Worm (Caenorhabditis elegans): ENCODE measurements around the gene rol-8.

DNA sequence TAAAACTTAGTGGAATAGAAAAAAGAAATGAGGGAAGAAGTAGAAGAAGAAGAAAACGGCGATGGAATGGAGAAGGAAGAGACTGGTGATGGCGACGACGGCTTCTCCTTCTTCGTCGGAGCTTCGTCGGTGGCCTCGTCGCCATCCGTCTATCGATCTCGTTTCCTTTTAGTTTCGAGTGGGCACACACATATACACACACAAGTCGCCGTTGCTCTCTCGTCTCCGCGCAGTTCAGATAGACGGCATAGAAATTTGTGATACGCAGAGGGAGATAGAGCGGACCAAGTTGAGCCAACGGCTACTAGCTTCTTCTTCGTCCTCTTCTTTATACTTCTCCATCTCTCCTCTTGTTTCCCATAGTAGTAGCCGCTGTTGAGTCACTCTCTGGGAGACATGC lies 49.3 kb downstream of the rol-8 start:
- peak; percentile 26 for TF ChIP-seq hmg-4 (GFP tag; optimal IDR thresholded peaks at IDR 0.05)
- TF ChIP-seq ceh-36 (tag; optimal IDR thresholded peaks at IDR 0.05), result no peak
- TF ChIP-seq ama-1 (optimal IDR thresholded peaks at IDR 0.05), result no peak
- no peak for TF ChIP-seq tbx-11 (GFP tag; IDR thresholded peaks at IDR 0.05)
- no peak for TF ChIP-seq ceh-13 (GFP tag; optimal IDR thresholded peaks at IDR 0.05)
- no peak for TF ChIP-seq aly-1 (tag; optimal IDR thresholded peaks at IDR 0.05)
- TF ChIP-seq tbx-37 (GFP tag; conservative IDR thresholded peaks at IDR 0.05), result no peak
- TF ChIP-seq flt-1 (GFP tag; IDR thresholded peaks at IDR 0.05), result no peak
- no peak for TF ChIP-seq pes-1 (GFP tag; IDR thresholded peaks at IDR 0.05)
- TF ChIP-seq ets-7 (tag; optimal IDR thresholded peaks at IDR 0.05), result no peak
- TF ChIP-seq tra-4 (tag; optimal IDR thresholded peaks at IDR 0.05), result no peak
- no peak for TF ChIP-seq hmbx-1 (tag; optimal IDR thresholded peaks at IDR 0.05)
